Worm (Caenorhabditis elegans) whole organism, L3 larva: ENCODE results near the gene F33E11.2.

Experiments
- ama-1 ChIP-seq: fragments of 150-350 bp; optimal IDR thresholded peaks from 2 replicates; lab custom pipeline; 2018
- ceh-16 ChIP-seq: sonication (generic microtip); optimal IDR thresholded peaks from 2 replicates; lab custom pipeline; 2017; ENCODE audit warnings: missing biosample characterization, missing genetic modification characterization
- lin-15B ChIP-seq: fragments of 150-350 bp; optimal IDR thresholded peaks from 2 replicates; lab custom pipeline; 2014; ENCODE audit warnings: missing biosample characterization, missing genetic modification characterization
- mdl-1 ChIP-seq: fragments of 150-350 bp; optimal IDR thresholded peaks from 2 replicates; lab custom pipeline; 2014; ENCODE audit warnings: missing biosample characterization, missing genetic modification characterization
- nhr-11 ChIP-seq: fragments of 150-350 bp; optimal IDR thresholded peaks from 2 replicates; lab custom pipeline; 2014; ENCODE audit warnings: missing biosample characterization, missing genetic modification characterization
- nhr-28 ChIP-seq: fragments of 150-350 bp; optimal IDR thresholded peaks from 2 replicates; lab custom pipeline; 2014; ENCODE audit warnings: missing biosample characterization, missing genetic modification characterization

DNA sequence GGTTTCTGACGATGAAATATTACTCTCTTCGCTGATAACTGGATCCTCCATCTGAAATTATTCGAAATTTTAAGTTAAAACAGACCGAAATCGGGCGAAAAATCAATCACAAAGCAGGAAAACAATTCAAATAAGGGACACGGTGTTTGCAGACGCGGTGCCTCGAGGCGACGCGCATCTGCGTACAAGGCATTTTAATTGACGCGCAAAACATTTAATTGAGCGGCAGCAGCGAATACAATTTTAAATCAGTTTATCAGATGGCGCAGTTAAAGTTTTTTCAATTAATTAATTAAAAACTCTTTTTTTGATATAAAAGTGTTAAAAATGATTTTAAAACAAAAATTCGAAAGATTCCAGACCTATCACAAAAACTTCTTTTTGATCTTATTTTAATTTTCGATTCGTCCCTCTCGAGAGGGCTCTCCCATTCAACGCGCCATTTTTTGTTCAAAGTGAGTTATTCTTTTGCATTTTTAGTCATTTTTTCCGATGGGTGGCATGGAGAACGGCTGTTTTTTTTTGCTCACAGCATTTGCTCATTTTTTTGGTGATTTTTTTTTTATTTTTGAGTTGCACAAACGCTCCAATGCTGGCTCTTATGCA lies 13.8 kb downstream of the F33E11.2 start, which contains the start of gene phf-10:
- TF ChIP-seq nhr-11 (tag; lab: Kevin White, UChicago), result no peak
- no peak for TF ChIP-seq mdl-1 (tag; lab: Kevin White, UChicago)
- TF ChIP-seq nhr-28 (tag; lab: Kevin White, UChicago), result no peak
- no peak for TF ChIP-seq ama-1 (lab: Kevin White, UChicago)
- TF ChIP-seq lin-15B (tag; lab: Kevin White, UChicago), result no peak
- no peak for TF ChIP-seq ceh-16 (tag; lab: Kevin White, UChicago)
